Worm (Caenorhabditis elegans): ENCODE results near the gene C50E3.6.

DNA sequence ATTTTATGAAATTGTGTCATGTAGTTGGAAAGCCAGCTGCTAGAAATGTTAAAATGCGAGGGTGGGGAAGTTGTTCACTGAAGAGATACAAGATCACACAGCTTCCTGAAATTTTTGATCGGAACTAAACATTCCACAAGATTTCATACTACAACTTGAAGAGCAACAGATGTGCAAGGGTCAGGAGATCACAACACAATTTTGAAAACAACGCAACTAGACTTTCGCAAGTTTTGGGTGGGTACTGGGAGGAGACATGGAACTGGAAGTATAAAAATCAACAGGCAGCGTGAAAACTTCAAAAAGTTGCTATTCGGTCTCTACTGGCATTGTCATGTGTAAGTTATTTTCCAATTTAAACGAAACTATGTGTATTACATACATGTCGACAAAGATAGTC, 38.5 kb downstream of the C50E3.6 start, which contains the start of gene F19F10.3:
- TF ChIP-seq nhr-11 (tag; optimal IDR thresholded peaks at IDR 0.05) (no peak), zag-1 (tag; optimal IDR thresholded peaks at IDR 0.05) (no peak), nhr-12 (tag; optimal IDR thresholded peaks at IDR 0.05) (no peak)

Measured in whole organism, L3 larva.